Fruit fly (Drosophila melanogaster) S2 (cell line): Measurements from ENCODE around the gene mirr.

Source experiments
- CG8478 ChIP-seq: fragments of >200 bp; optimal IDR thresholded peaks from 2 replicates; lab custom pipeline; 2018
- CTCF ChIP-seq, 2 experiments: fragments of >200 bp; optimal IDR thresholded peaks; 2 replicates each; lab custom pipeline; 2018

DNA sequence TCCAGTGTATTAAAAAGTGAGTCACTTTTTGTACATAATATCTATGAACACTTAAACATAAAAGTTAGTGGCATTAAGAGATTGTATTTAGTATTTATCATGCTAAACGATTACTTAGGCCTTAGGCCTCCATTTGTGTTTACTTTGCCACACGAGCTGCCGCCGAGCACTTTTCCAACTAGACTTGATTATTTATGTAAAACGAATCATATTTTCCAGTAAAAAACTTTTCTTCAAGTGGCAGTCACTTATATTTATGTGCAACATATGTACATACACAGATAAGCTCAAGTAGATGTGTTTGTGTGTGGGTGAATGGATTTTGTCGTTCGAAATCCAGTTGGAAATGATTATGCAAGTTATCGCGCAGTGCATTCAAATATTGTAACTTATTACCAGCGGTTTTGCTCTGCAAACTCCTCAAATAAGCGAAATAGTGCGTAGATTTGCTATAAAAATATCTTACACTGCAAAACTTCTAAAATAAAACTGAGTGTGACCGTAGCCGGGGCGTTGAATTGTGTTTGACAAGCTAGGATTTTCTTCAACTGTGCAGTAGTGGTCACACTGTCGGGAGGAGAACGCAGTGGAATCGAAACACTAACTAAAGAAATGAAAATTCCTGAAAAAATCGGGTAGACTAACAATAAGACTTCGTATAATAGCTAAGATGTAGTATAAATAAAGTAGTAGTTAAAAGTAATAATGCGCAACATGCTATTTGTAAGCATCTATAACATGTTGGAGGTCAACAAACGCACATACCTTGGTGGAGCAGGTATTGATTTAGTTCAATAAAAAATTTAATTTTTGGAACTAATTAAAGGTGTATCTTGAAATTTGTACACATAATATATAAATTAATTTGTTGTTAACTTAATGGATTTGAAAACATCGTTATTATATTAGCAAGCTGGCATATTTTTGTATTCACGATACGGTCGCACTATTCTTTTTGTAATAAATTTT lies 56.4 kb downstream of the mirr start, which contains the start of the genes Klc and CG10984:
- no peak for TF ChIP-seq CTCF (optimal IDR thresholded peaks at IDR 0.05; lab: Kevin White, UChicago)
- TF ChIP-seq CG8478 (lab: Kevin White, UChicago), result no peak
